Fruit fly (Drosophila melanogaster): Measurements from ENCODE around the gene CG4259.

CG4259 gene

dm6 chr2L:2163568-2163953, 34.5 kb upstream of the CG4259 start (continued):
- TF ChIP-seq Sry-δ (GFP tag; optimal IDR thresholded peaks at IDR 0.05) (peak; percentile 39), CG12219 (GFP tag; optimal IDR thresholded peaks at IDR 0.05) (peak; percentile 80), Xrp1 (GFP tag; IDR thresholded peaks at IDR 0.05) (peak; percentile 98), CG16815 (GFP tag; optimal IDR thresholded peaks at IDR 0.05) (peak; percentile 96), CG13287 (GFP tag; IDR thresholded peaks at IDR 0.05; ENCODE audit: partially characterized antibody) (no peak), Dek (tag; optimal IDR thresholded peaks at IDR 0.05) (peak; percentile 59), BEAF-32 (GFP tag; optimal IDR thresholded peaks at IDR 0.05) (no peak), CG1832 (GFP tag; optimal IDR thresholded peaks at IDR 0.05) (peak; percentile 44), CTCF (GFP tag; optimal IDR thresholded peaks at IDR 0.05) (peak; percentile 45), dmrt99B (tag; optimal IDR thresholded peaks at IDR 0.05) (peak; percentile 85), esg (GFP tag; conservative IDR thresholded peaks at IDR 0.05) (peak; percentile 85), CG10979 (tag; optimal IDR thresholded peaks at IDR 0.05) (peak; percentile 95), CkIIα-i1 (GFP tag; IDR thresholded peaks at IDR 0.05) (peak; percentile 53; the same call in 1 of the 2 replicates), kni (GFP tag; optimal IDR thresholded peaks at IDR 0.05) (peak; percentile 93), sqz (GFP tag; optimal IDR thresholded peaks at IDR 0.05) (peak; percentile 79), CG12942 (GFP tag; optimal IDR thresholded peaks at IDR 0.05) (peak; percentile 81), ATbp (GFP tag; optimal IDR thresholded peaks at IDR 0.05) (peak; percentile 89), Stat92E (GFP tag; optimal IDR thresholded peaks at IDR 0.05) (peak in 1 of 3 experiments; percentile 81), D (optimal IDR thresholded peaks at IDR 0.05) (no peak), D (GFP tag; optimal IDR thresholded peaks at IDR 0.05) (peak; percentile 91), Hey (tag; optimal IDR thresholded peaks at IDR 0.05) (peak; percentile 44), gfzf (GFP tag; optimal IDR thresholded peaks at IDR 0.05) (no peak), dysf (GFP tag; IDR thresholded peaks at IDR 0.05) (peak; percentile 91), Oli (tag; optimal IDR thresholded peaks at IDR 0.05) (peak; percentile 87), Usf (GFP tag; optimal IDR thresholded peaks at IDR 0.05) (peak; percentile 90), CG31224 (GFP tag; IDR thresholded peaks at IDR 0.05) (peak; percentile 83), slou (GFP tag; optimal IDR thresholded peaks at IDR 0.05) (peak; percentile 48), CG4617 (GFP tag; optimal IDR thresholded peaks at IDR 0.05; ENCODE audit: borderline replicate concordance) (peak; percentile 82), CG8089 (GFP tag; optimal IDR thresholded peaks at IDR 0.05) (peak; percentile 90), gce (GFP tag; IDR thresholded peaks at IDR 0.05) (peak; percentile 90), CoRest (tag; optimal IDR thresholded peaks at IDR 0.05) (peak; percentile 88), HLH54F (GFP tag; optimal IDR thresholded peaks at IDR 0.05) (peak; percentile 85), danr (GFP tag; IDR thresholded peaks at IDR 0.05) (peak; percentile 84), ham (GFP tag; IDR thresholded peaks at IDR 0.05) (peak; percentile 66; the same call in 1 of the 2 replicates), CG4730 (GFP tag; IDR thresholded peaks at IDR 0.05) (peak; percentile 86), inv (GFP tag; IDR thresholded peaks at IDR 0.05; ENCODE audit: partially characterized antibody) (no peak), CG10147 (GFP tag; optimal IDR thresholded peaks at IDR 0.05) (peak; percentile 45), Hr78 (GFP tag; optimal IDR thresholded peaks at IDR 0.05) (peak in 1 of 2 experiments; percentile 51), NK7.1 (GFP tag; optimal IDR thresholded peaks at IDR 0.05) (peak; percentile 89), CG31388 (GFP tag; optimal IDR thresholded peaks at IDR 0.05) (peak; percentile 59), HLH4C (GFP tag; IDR thresholded peaks at IDR 0.05; ENCODE audit: partially characterized antibody) (no peak), unpg (GFP tag; optimal IDR thresholded peaks at IDR 0.05) (peak; percentile 89), fru (optimal IDR thresholded peaks at IDR 0.05) (no peak), Hr51 (GFP tag; optimal IDR thresholded peaks at IDR 0.05) (peak; percentile 78 to 92), CG1529 (GFP tag; optimal IDR thresholded peaks at IDR 0.05) (peak; percentile 91), lov (optimal IDR thresholded peaks at IDR 0.05) (no peak), lov (GFP tag; IDR thresholded peaks at IDR 0.05) (peak; percentile 97), CG15479 (GFP tag; optimal IDR thresholded peaks at IDR 0.05) (peak; percentile 78), fd102C (GFP tag; optimal IDR thresholded peaks at IDR 0.05) (peak; percentile 90), Gug (GFP tag; IDR thresholded peaks at IDR 0.05) (peak; percentile 95), Mad (GFP tag; optimal IDR thresholded peaks at IDR 0.05) (peak; percentile 93)
